Worm (Caenorhabditis elegans) whole organism, mixed stage, embryonic: Measurements from ENCODE around the gene F13A7.7.

ENCODE experiments used
- elt-3 ChIP-seq: fragments of 150-350 bp; optimal IDR thresholded peaks from 2 replicates; lab custom pipeline; 2014; ENCODE audit warnings: missing biosample characterization, missing genetic modification characterization
- lin-13 ChIP-seq: fragments of 150-350 bp; optimal IDR thresholded peaks from 2 replicates; lab custom pipeline; 2014; ENCODE audit warnings: missing biosample characterization, missing genetic modification characterization
- mab-5 ChIP-seq: fragments of 150-350 bp; optimal IDR thresholded peaks from 2 replicates; lab custom pipeline; 2014; ENCODE audit warnings: missing biosample characterization, missing genetic modification characterization
- mep-1 ChIP-seq: fragments of 150-350 bp; optimal IDR thresholded peaks from 2 replicates; lab custom pipeline; 2017; ENCODE audit warnings: missing biosample characterization, missing genetic modification reagents, missing genetic modification characterization, inconsistent platforms
- mls-2 ChIP-seq: sonication (generic microtip); optimal IDR thresholded peaks from 2 replicates; lab custom pipeline; 2016; ENCODE audit warnings: mild to moderate bottlenecking, missing genetic modification characterization, moderate library complexity, missing compliant biosample characterization
- nhr-237 ChIP-seq: fragments of 150-350 bp; optimal IDR thresholded peaks from 2 replicates; lab custom pipeline; 2014; ENCODE audit warnings: missing biosample characterization, missing genetic modification characterization
- nhr-76 ChIP-seq: sonication (generic microtip); optimal IDR thresholded peaks from 2 replicates; lab custom pipeline; 2017; ENCODE audit warnings: missing biosample characterization, missing genetic modification characterization
- pha-4 ChIP-seq: fragments of 150-350 bp; optimal IDR thresholded peaks from 2 replicates; lab custom pipeline; 2018; ENCODE audit warnings: missing biosample characterization, missing genetic modification reagents, missing genetic modification characterization
- sem-2 ChIP-seq: fragments of 200-800 bp; sonication (Bioruptor generic); optimal IDR thresholded peaks from 2 replicates; lab custom pipeline; 2018; ENCODE audit warnings: mild to moderate bottlenecking, missing genetic modification characterization, missing compliant biosample characterization
- sptf-1 ChIP-seq: sonication (generic microtip); optimal IDR thresholded peaks from 2 replicates; lab custom pipeline; 2017; ENCODE audit warnings: mild to moderate bottlenecking, missing genetic modification characterization, moderate library complexity, missing compliant biosample characterization
- unc-62 ChIP-seq: fragments of 150-350 bp; optimal IDR thresholded peaks from 2 replicates; lab custom pipeline; 2014; ENCODE audit warnings: missing biosample characterization, missing genetic modification reagents, missing genetic modification characterization
- ztf-11 ChIP-seq: fragments of 150-350 bp; optimal IDR thresholded peaks from 2 replicates; lab custom pipeline; 2014; ENCODE audit warnings: missing biosample characterization, missing genetic modification characterization

ce11 chrV:16351757-16352156 lies 31.9 kb downstream of the F13A7.7 start:
- no peak for TF ChIP-seq unc-62 (GFP tag; lab: Kevin White, UChicago)
- TF ChIP-seq elt-3, result no peak
- no peak for TF ChIP-seq pha-4 (tag; lab: Kevin White, UChicago)
- TF ChIP-seq lin-13, result no peak
- TF ChIP-seq mab-5 (tag; lab: Kevin White, UChicago), result no peak
- no peak for TF ChIP-seq sptf-1
- no peak for TF ChIP-seq sem-2 (GFP tag; lab: Kevin White, UChicago)
- no peak for TF ChIP-seq mls-2 (tag; lab: Kevin White, UChicago)
- TF ChIP-seq mep-1, result no peak
- TF ChIP-seq nhr-76, result no peak
- no peak for TF ChIP-seq nhr-237 (tag; lab: Kevin White, UChicago)
- TF ChIP-seq ztf-11 (tag; lab: Kevin White, UChicago), result no peak
